Worm (Caenorhabditis elegans): Measurements from ENCODE around the gene itr-1.

DNA sequence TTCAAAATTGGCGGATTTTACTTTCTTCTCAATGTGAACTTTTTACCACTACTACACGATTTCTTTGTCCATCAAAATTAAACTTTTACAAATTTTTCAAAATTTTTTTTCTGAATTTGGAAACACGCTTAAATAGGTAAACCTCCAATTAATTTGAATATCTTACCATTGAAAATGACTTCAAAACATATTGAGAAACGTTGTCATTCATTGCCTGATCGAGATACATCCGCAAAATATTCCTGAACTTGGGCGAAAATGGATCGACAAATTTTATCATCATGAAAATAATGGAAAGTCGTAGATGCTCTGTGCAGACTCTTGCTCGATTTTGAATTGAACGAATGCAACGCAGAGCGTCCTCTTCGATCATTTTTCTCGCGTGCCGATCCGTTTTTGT, 28.1 kb upstream of the itr-1 start:
- TF ChIP-seq him-1 (tag; optimal IDR thresholded peaks at IDR 0.05) = no peak
- TF ChIP-seq dao-5 (tag; optimal IDR thresholded peaks at IDR 0.05) = no peak
- no peak for TF ChIP-seq W03F9.2 (tag; optimal IDR thresholded peaks at IDR 0.05)
